Fruit fly (Drosophila melanogaster): Measurements from ENCODE around the gene Polr3G.

The Polr3G gene

DNA sequence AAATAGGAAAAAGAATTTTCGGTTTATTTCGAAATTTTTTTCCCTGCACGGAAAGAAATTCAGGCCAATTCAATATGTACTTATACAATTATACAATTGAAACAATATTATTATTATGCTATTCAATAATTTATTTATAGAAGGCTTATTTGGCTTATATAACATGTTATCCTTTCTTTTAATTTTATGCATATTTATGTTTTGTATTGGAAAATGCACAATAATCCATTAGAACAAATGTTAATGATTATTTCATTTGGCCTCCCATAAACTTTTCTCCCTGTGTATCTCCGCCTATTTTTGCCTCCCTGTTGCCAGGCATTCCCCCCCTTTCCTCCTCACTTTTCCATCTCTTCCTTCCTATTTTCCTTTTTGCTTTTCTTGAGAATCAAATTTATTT lies 21.0 kb upstream of the Polr3G start:
- TF ChIP-seq pan (optimal IDR thresholded peaks at IDR 0.05), result no peak
- no peak for TF ChIP-seq CG8478 (optimal IDR thresholded peaks at IDR 0.05)
- TF ChIP-seq psq (optimal IDR thresholded peaks at IDR 0.05), result no peak
- TF ChIP-seq Dll (optimal IDR thresholded peaks at IDR 0.05), result no peak
- TF ChIP-seq EcR (GFP tag; optimal IDR thresholded peaks at IDR 0.05), result no peak
- no peak for TF ChIP-seq usp (GFP tag; optimal IDR thresholded peaks at IDR 0.05)

dm6 chr3L:17445629-17446431 lies 18.9 kb upstream of the Polr3G start:
- TF ChIP-seq pan (optimal IDR thresholded peaks at IDR 0.05) (no peak), EcR (GFP tag; optimal IDR thresholded peaks at IDR 0.05) (no peak), CG8478 (optimal IDR thresholded peaks at IDR 0.05) (no peak), psq (optimal IDR thresholded peaks at IDR 0.05) (no peak), usp (GFP tag; optimal IDR thresholded peaks at IDR 0.05) (no peak), Dll (optimal IDR thresholded peaks at IDR 0.05) (no peak)

- no peak for TF ChIP-seq psq (optimal IDR thresholded peaks at IDR 0.05)
- TF ChIP-seq usp (GFP tag; optimal IDR thresholded peaks at IDR 0.05), result no peak
- no peak for TF ChIP-seq Dll (optimal IDR thresholded peaks at IDR 0.05)
These were observed 17.6 kb upstream of the Polr3G start for dm6 chr3L:17444569-17444968.

dm6 chr3L:17441602-17442001 lies 14.7 kb upstream of the Polr3G start:
- no peak for TF ChIP-seq Dll (optimal IDR thresholded peaks at IDR 0.05)
- TF ChIP-seq pan (optimal IDR thresholded peaks at IDR 0.05), result no peak
- TF ChIP-seq usp (GFP tag; optimal IDR thresholded peaks at IDR 0.05), result no peak
- no peak for TF ChIP-seq CG8478 (optimal IDR thresholded peaks at IDR 0.05)

dm6 chr3L:17438872-17439495 lies 12.1 kb upstream of the Polr3G start, which contains the start of gene CG18265:
Gene CG18265 (plus strand): TSS chr3L:17439401.
- TF ChIP-seq psq (optimal IDR thresholded peaks at IDR 0.05) (no peak), pan (optimal IDR thresholded peaks at IDR 0.05) (no peak), EcR (GFP tag; optimal IDR thresholded peaks at IDR 0.05) (no peak), usp (GFP tag; optimal IDR thresholded peaks at IDR 0.05) (no peak), Dll (optimal IDR thresholded peaks at IDR 0.05) (no peak), CG8478 (optimal IDR thresholded peaks at IDR 0.05) (no peak)

DNA sequence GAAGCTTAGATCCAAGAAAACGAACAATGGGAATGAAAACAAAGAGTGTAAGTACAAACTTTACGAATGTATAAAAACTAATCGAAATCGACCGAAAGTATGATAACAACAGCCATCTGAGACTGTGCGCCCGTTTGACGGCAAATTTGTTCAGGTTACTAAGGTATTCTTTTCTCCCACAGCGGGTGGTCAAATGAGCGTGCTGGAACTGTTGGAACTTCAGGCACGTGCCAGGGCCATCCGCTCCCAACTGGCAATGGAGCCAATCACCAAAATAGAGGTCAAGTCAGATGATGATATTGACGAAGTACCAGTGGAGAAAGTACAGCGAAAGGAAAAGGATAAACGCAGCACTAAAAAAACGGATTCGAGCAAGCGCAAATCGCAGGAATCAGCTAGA lies 9.4 kb upstream of the Polr3G start, which contains the start of gene CG12229:
TSS of gene CG12229 (minus strand) at position 101 of the 400 bp plus-strand sequence.
- TF ChIP-seq pan (optimal IDR thresholded peaks at IDR 0.05) (no peak), Dll (optimal IDR thresholded peaks at IDR 0.05) (no peak), EcR (GFP tag; optimal IDR thresholded peaks at IDR 0.05) (no peak), psq (optimal IDR thresholded peaks at IDR 0.05) (no peak), usp (GFP tag; optimal IDR thresholded peaks at IDR 0.05) (no peak), CG8478 (optimal IDR thresholded peaks at IDR 0.05) (no peak)

DNA sequence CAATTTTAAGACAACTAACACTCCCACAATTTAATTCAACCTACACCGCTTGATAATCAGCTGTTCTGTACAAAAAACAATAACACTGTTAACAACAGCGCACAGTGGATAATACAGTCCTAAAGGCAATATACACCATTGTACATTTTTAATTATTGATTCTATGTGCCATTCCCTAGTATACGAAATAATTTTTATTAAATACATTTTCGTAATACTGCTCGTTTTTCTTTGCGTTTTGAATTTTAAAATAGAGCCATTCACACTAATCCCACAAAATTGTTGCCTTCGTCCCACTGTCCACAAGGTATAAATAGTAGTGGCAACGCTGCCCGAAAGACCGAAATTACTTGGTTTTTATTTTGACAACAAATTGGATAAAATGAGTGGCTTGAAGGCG lies 6.6 kb upstream of the Polr3G start, which contains the start of the genes Coq4 and CG32176:
TSS of gene Coq4 (minus strand) at position 67 of the 400 bp plus-strand sequence.
TSS of gene CG32176 (plus strand) at position 314 of the 400 bp plus-strand sequence.
- TF ChIP-seq usp (GFP tag; optimal IDR thresholded peaks at IDR 0.05), result no peak
- TF ChIP-seq psq (optimal IDR thresholded peaks at IDR 0.05), result no peak
- no peak for TF ChIP-seq CG8478 (optimal IDR thresholded peaks at IDR 0.05)
- no peak for TF ChIP-seq pan (optimal IDR thresholded peaks at IDR 0.05)
- TF ChIP-seq Dll (optimal IDR thresholded peaks at IDR 0.05), result no peak
- no peak for TF ChIP-seq EcR (GFP tag; optimal IDR thresholded peaks at IDR 0.05)

DNA sequence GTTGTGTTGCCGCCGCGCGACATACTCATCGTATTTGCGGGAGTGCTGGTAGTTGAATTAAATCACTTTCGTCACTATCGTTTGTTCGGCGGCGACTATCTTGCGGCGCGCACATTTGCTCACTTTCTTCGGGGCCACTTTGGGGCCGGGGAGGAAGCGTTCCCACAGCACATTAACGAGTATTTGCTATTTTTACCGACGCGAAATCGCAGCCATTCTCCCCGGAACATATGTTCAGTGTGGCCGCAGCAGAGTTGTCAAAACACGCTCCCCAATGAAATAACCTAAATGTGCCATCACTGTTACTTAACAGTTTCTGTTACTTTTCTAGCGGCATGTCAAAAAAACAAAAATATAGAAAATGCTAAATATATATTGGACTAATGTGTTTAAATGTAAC lies 6.0 kb upstream of the Polr3G start, which contains the start of gene frc:
TSS of gene frc (minus strand) at position 244 of the 400 bp plus-strand sequence.
- TF ChIP-seq psq (optimal IDR thresholded peaks at IDR 0.05), result no peak

DNA sequence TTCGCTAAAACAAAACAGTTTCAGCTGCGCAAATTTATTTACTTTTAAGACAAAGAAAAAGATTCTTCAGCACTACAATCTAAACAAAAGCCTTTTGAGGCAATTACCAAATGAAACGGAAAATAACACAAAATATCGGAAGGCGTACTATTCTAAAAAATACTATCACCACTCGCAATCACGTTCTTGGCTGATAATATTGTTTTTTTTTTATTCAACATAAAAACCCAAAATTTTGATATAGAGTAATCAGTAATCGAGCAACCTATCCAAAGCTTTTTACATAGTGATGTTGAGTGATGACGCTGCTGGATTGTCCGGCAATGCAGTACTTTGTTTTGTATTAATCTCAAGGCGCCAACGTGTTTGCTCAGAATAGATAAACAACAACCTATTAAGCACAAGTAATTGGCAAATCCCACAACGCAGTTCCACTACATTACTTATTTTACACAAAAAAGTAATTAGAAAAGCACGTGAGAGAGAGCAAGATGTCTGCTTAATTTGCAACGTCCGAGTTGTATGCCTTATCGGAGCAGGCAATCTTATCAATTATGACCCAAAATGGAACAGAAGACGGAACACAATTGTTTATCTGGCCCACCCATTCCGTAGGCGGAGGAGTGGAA lies 4.1 kb upstream of the Polr3G start:
- TF ChIP-seq pan (optimal IDR thresholded peaks at IDR 0.05) (no peak), psq (optimal IDR thresholded peaks at IDR 0.05) (no peak), usp (GFP tag; optimal IDR thresholded peaks at IDR 0.05) (no peak), Dll (optimal IDR thresholded peaks at IDR 0.05) (no peak), CG8478 (optimal IDR thresholded peaks at IDR 0.05) (no peak), EcR (GFP tag; optimal IDR thresholded peaks at IDR 0.05) (no peak)

- no peak for TF ChIP-seq CG8478 (optimal IDR thresholded peaks at IDR 0.05)
- no peak for TF ChIP-seq psq (optimal IDR thresholded peaks at IDR 0.05)
- TF ChIP-seq usp (GFP tag; optimal IDR thresholded peaks at IDR 0.05), result no peak
- TF ChIP-seq Dll (optimal IDR thresholded peaks at IDR 0.05), result no peak
- no peak for TF ChIP-seq pan (optimal IDR thresholded peaks at IDR 0.05)
- no peak for TF ChIP-seq EcR (GFP tag; optimal IDR thresholded peaks at IDR 0.05)
These were observed 3.5 kb upstream of the Polr3G start for dm6 chr3L:17430390-17430789.

dm6 chr3L:17428779-17429178 lies 1.8 kb upstream of the Polr3G start, which contains the start of gene Gorab:
Gene Gorab (minus strand): TSS chr3L:17428836.
- TF ChIP-seq psq (optimal IDR thresholded peaks at IDR 0.05), result no peak
- no peak for TF ChIP-seq Dll (optimal IDR thresholded peaks at IDR 0.05)
- TF ChIP-seq CG8478 (optimal IDR thresholded peaks at IDR 0.05), result no peak
- TF ChIP-seq usp (GFP tag; optimal IDR thresholded peaks at IDR 0.05), result no peak
- no peak for TF ChIP-seq pan (optimal IDR thresholded peaks at IDR 0.05)
- TF ChIP-seq EcR (GFP tag; optimal IDR thresholded peaks at IDR 0.05), result no peak

DNA sequence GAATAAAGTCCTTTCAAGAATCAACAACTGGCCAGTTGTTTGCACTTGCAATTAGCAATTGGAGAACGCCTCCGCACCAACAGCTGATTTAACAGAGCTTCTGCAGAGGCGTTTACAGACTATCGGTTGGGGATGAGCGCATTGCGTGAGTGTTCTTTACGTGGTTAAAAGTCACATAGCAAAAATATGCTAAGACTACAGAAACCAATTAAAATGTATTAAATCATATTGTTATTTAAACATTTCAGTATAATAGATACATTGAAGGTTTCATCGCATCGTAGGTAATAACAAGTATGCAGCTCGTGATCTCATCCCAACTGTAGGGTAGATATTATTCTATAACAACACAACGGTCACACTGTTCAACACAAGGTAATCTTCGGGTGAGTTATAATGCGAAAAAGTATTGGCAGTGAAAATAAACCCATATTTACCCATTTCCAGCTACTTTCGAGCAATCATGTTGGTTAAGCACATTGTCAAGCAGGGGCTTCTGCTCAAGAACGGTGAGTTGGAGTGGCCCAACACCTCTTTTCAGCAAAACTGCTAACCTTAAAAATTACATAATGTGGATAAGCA lies 1.7 kb downstream of the Polr3G start, which contains the start of the genes Sec3 and COX7B:
TSS of gene Sec3 (minus strand) at position 86 of the 582 bp plus-strand sequence.
TSS of gene COX7B (plus strand) at position 346 of the 582 bp plus-strand sequence.
- TF ChIP-seq psq (optimal IDR thresholded peaks at IDR 0.05) (no peak), pan (optimal IDR thresholded peaks at IDR 0.05) (no peak), CG8478 (optimal IDR thresholded peaks at IDR 0.05) (no peak), usp (GFP tag; optimal IDR thresholded peaks at IDR 0.05) (no peak), EcR (GFP tag; optimal IDR thresholded peaks at IDR 0.05) (no peak), Dll (optimal IDR thresholded peaks at IDR 0.05) (no peak)
